Worm (Caenorhabditis elegans): ENCODE results near the gene B0547.2.

DNA sequence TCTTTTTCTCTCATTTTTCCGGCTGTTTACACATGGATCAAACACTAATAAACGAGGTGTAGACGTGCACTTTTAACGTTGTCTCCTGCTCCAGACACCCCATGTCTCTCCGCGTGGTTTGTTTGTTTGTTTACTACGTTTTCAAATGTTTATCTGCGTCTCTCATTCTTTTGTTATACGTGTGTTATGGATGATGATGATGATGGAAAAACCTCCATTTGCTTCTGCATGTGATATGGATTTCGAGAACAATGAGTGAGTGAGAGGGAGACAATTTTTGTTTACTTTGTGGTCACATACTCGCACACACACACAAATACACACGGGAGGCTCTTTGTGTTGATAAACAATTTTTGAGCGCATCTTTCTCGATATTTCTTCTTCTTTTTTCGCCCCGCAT lies 41.3 kb upstream of the B0547.2 start:
- TF ChIP-seq unc-62 (GFP tag; optimal IDR thresholded peaks at IDR 0.05) = no peak
- TF ChIP-seq nhr-11 (tag; optimal IDR thresholded peaks at IDR 0.05) = no peak
- TF ChIP-seq skn-1 (tag; optimal IDR thresholded peaks at IDR 0.05) = peak; percentile 75
- no peak for TF ChIP-seq lin-13 (GFP tag; optimal IDR thresholded peaks at IDR 0.05)
- no peak for TF ChIP-seq lin-39 (tag; optimal IDR thresholded peaks at IDR 0.05)
- peak; percentile 97 for TF ChIP-seq nhr-129 (tag; optimal IDR thresholded peaks at IDR 0.05)
- peak; percentile 32 for TF ChIP-seq ama-1 (optimal IDR thresholded peaks at IDR 0.05)
